Worm (Caenorhabditis elegans) whole organism, mixed stage, embryonic: ENCODE data around the gene W08E12.8.

Experiments
- blmp-1 ChIP-seq: fragments of 150-350 bp; optimal IDR thresholded peaks from 2 replicates; lab custom pipeline; 2014; ENCODE audit warnings: missing biosample characterization, missing genetic modification characterization
- ceh-43 ChIP-seq: fragments of 200-800 bp; sonication (Bioruptor generic); optimal IDR thresholded peaks from 2 replicates; lab custom pipeline; 2018; ENCODE audit warnings: mild to moderate bottlenecking, missing genetic modification characterization, moderate library complexity, missing compliant biosample characterization
- lin-13 ChIP-seq: fragments of 150-350 bp; optimal IDR thresholded peaks from 2 replicates; lab custom pipeline; 2014; ENCODE audit warnings: missing biosample characterization, missing genetic modification characterization
- mep-1 ChIP-seq: fragments of 150-350 bp; optimal IDR thresholded peaks from 2 replicates; lab custom pipeline; 2017; ENCODE audit warnings: missing biosample characterization, missing genetic modification reagents, missing genetic modification characterization, inconsistent platforms
- pha-4 ChIP-seq: fragments of 150-350 bp; optimal IDR thresholded peaks from 2 replicates; lab custom pipeline; 2018; ENCODE audit warnings: missing biosample characterization, missing genetic modification reagents, missing genetic modification characterization
- snpc-4 ChIP-seq: fragments of 150-350 bp; optimal IDR thresholded peaks from 2 replicates; lab custom pipeline; 2014; ENCODE audit warnings: missing biosample characterization, missing genetic modification characterization
- sptf-1 ChIP-seq: sonication (generic microtip); optimal IDR thresholded peaks from 2 replicates; lab custom pipeline; 2017; ENCODE audit warnings: mild to moderate bottlenecking, missing genetic modification characterization, moderate library complexity, missing compliant biosample characterization
- unc-39 ChIP-seq: fragments of 150-350 bp; optimal IDR thresholded peaks from 2 replicates; lab custom pipeline; 2014; ENCODE audit warnings: missing biosample characterization, missing genetic modification characterization
- unc-62 ChIP-seq: fragments of 150-350 bp; optimal IDR thresholded peaks from 2 replicates; lab custom pipeline; 2014; ENCODE audit warnings: missing biosample characterization, missing genetic modification reagents, missing genetic modification characterization
- ztf-11 ChIP-seq: fragments of 150-350 bp; optimal IDR thresholded peaks from 2 replicates; lab custom pipeline; 2014; ENCODE audit warnings: missing biosample characterization, missing genetic modification characterization

DNA sequence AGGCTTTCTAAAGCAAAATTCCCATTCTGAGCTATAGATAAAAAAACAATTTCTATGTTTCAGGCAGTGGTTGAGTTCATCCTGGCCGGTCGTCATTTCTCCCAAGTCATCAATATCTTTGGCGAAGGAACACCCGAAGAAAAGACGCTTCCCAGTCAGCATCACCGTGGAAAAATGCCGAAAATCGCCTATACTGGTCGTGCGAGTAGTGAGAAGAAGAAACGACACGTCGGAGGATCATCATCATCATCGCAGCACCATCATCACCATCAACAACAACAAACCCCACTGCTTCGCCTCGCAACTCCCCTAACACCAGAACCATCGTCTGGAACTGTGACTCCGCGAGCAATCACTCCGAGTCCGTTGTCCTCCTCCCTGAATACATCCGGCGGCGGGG, 40.6 kb upstream of the W08E12.8 start:
- TF ChIP-seq unc-62 (GFP tag; lab: Kevin White, UChicago) (no peak), ceh-43 (GFP tag; lab: Kevin White, UChicago) (no peak), mep-1 (tag; lab: Kevin White, UChicago) (no peak), unc-39 (no peak), ztf-11 (tag; lab: Kevin White, UChicago) (no peak), pha-4 (tag; lab: Kevin White, UChicago) (no peak), snpc-4 (no peak), blmp-1 (tag; lab: Kevin White, UChicago) (no peak), sptf-1 (tag; lab: Kevin White, UChicago) (no peak), lin-13 (no peak)
